Fruit fly (Drosophila melanogaster) whole organism, embryonic: ENCODE measurements around the gene CG31792.

Experiments
- Adf1 ChIP-seq: fragments of 200-800 bp; sonication (Bioruptor generic); IDR thresholded peaks from 2 replicates; pipeline ENCODE4 v1.3.6; 2022; ENCODE audit warnings: missing biosample characterization, missing genetic modification characterization
- Antp ChIP-seq: fragments of 200-800 bp; sonication (Bioruptor generic); optimal IDR thresholded peaks from 3 replicates; lab custom pipeline; 2016; ENCODE audit warnings: missing biosample characterization, missing genetic modification characterization
- Atf-2 ChIP-seq: fragments of 200-800 bp; sonication (Bioruptor generic); optimal IDR thresholded peaks from 2 replicates; lab custom pipeline; 2016; ENCODE audit warnings: missing biosample characterization, missing genetic modification characterization
- Atf6 ChIP-seq: fragments of 200-800 bp; sonication (Bioruptor generic); IDR thresholded peaks from 2 replicates; pipeline ENCODE4 v1.3.6; 2022; ENCODE audit warnings: missing biosample characterization, missing genetic modification characterization
- B-H2 ChIP-seq: fragments of 200-800 bp; sonication (Bioruptor generic); optimal IDR thresholded peaks from 2 replicates; lab custom pipeline; 2018; ENCODE audit warnings: missing biosample characterization, mild to moderate bottlenecking, missing genetic modification characterization
- CG10209 ChIP-seq: fragments of 200-800 bp; sonication (Bioruptor generic); optimal IDR thresholded peaks from 3 replicates; lab custom pipeline; 2017; ENCODE audit warnings: missing biosample characterization, mild to moderate bottlenecking, missing genetic modification characterization, missing genetic modification reagents
- CG10654 ChIP-seq: fragments of 200-800 bp; sonication (Bioruptor generic); optimal IDR thresholded peaks from 2 replicates; lab custom pipeline; 2016; ENCODE audit warnings: missing biosample characterization, missing genetic modification characterization
- CG11093 ChIP-seq: fragments of 200-800 bp; sonication (Bioruptor generic); IDR thresholded peaks from 3 replicates; pipeline ENCODE4 v1.3.6; 2022; ENCODE audit warnings: missing biosample characterization, missing genetic modification characterization
- CG12155 ChIP-seq: fragments of 200-800 bp; sonication (Bioruptor generic); optimal IDR thresholded peaks from 3 replicates; lab custom pipeline; 2016; ENCODE audit warnings: missing biosample characterization, missing genetic modification characterization
- CG1233 ChIP-seq: fragments of 200-800 bp; sonication (Bioruptor generic); optimal IDR thresholded peaks from 4 replicates; lab custom pipeline; 2018; ENCODE audit warnings: missing biosample characterization, mild to moderate bottlenecking, missing genetic modification characterization
- CG14710 ChIP-seq: fragments of 200-800 bp; sonication (Bioruptor generic); optimal IDR thresholded peaks from 3 replicates; lab custom pipeline; 2019; ENCODE audit warnings: missing biosample characterization, mild to moderate bottlenecking, missing genetic modification characterization, moderate library complexity
- CG14965 ChIP-seq: fragments of 200-800 bp; sonication (Bioruptor generic); optimal IDR thresholded peaks from 2 replicates; lab custom pipeline; 2016; ENCODE audit warnings: missing biosample characterization, missing genetic modification characterization, borderline replicate concordance
- CG1529 ChIP-seq: fragments of 200-800 bp; sonication (Bioruptor generic); optimal IDR thresholded peaks from 3 replicates; lab custom pipeline; 2018; ENCODE audit warnings: missing biosample characterization, missing genetic modification characterization
- CG15696 ChIP-seq: fragments of 200-800 bp; sonication (Bioruptor generic); optimal IDR thresholded peaks from 2 replicates; lab custom pipeline; 2019; ENCODE audit warnings: missing biosample characterization, mild to moderate bottlenecking, missing genetic modification characterization, moderate library complexity
- CG1603 ChIP-seq: fragments of 200-800 bp; sonication (Bioruptor generic); optimal IDR thresholded peaks from 2 replicates; lab custom pipeline; 2019; ENCODE audit warnings: missing biosample characterization, mild to moderate bottlenecking, missing genetic modification characterization, moderate library complexity
- CG16813 ChIP-seq: fragments of 200-800 bp; sonication (Bioruptor generic); IDR thresholded peaks from 3 replicates; pipeline ENCODE4 v1.3.6; 2022; ENCODE audit warnings: missing biosample characterization, missing genetic modification characterization; ENCODE audit not compliant: partially characterized antibody
- CG17186 ChIP-seq: fragments of 200-800 bp; sonication (Bioruptor generic); optimal IDR thresholded peaks from 3 replicates; lab custom pipeline; 2017; ENCODE audit warnings: missing biosample characterization, missing genetic modification reagents, missing genetic modification characterization
- CG18011 ChIP-seq: fragments of 200-800 bp; sonication (Bioruptor generic); optimal IDR thresholded peaks from 2 replicates; lab custom pipeline; 2017; ENCODE audit warnings: missing biosample characterization, missing genetic modification characterization, mild to moderate bottlenecking, moderate library complexity, missing genotype
- CG4820 ChIP-seq: fragments of 200-800 bp; sonication (Bioruptor generic); optimal IDR thresholded peaks from 3 replicates; lab custom pipeline; 2016; ENCODE audit warnings: missing biosample characterization, missing genetic modification characterization
- CG6175 ChIP-seq: fragments of 200-800 bp; sonication (Bioruptor generic); IDR thresholded peaks from 3 replicates; pipeline ENCODE4 v1.3.6; 2022; ENCODE audit warnings: missing biosample characterization, missing genetic modification characterization
- CG8290 ChIP-seq, 3 experiments: fragments of 200-800 bp; sonication (Bioruptor generic); optimal IDR thresholded peaks; 2 replicates each; lab custom pipeline; 2016 to 2019; ENCODE audit warnings: missing biosample characterization in 3 of 3, missing genetic modification characterization in 3 of 3, mild to moderate bottlenecking in 2 of 3, moderate library complexity in 1 of 3
- D19B ChIP-seq: fragments of 200-800 bp; sonication (Bioruptor generic); optimal IDR thresholded peaks from 2 replicates; lab custom pipeline; 2017; ENCODE audit warnings: missing biosample characterization, mild to moderate bottlenecking, missing genetic modification characterization
- Doc3 ChIP-seq: fragments of 200-800 bp; sonication (Bioruptor generic); IDR thresholded peaks from 3 replicates; pipeline ENCODE4 v1.3.6; 2022; ENCODE audit warnings: missing biosample characterization, missing genetic modification characterization; ENCODE audit not compliant: partially characterized antibody
- Fer3 ChIP-seq: fragments of 200-800 bp; sonication (Bioruptor generic); optimal IDR thresholded peaks from 2 replicates; lab custom pipeline; 2018; ENCODE audit warnings: missing biosample characterization, mild to moderate bottlenecking, missing genetic modification characterization, moderate library complexity
- Hr51 ChIP-seq, 2 experiments: fragments of 200-800 bp; sonication (Bioruptor generic); optimal IDR thresholded peaks; 2 replicates in 1 of 2; 3 replicates in 1 of 2; lab custom pipeline; 2016 to 2018; ENCODE audit warnings: missing biosample characterization in 2 of 2, missing genetic modification characterization in 2 of 2, mild to moderate bottlenecking in 1 of 2, moderate library complexity in 1 of 2
- Lhr ChIP-seq: fragments of 200-800 bp; sonication (Bioruptor generic); optimal IDR thresholded peaks from 3 replicates; lab custom pipeline; 2017; ENCODE audit warnings: mild to moderate bottlenecking, missing biosample characterization, missing genetic modification reagents, missing genetic modification characterization
- Mes4 ChIP-seq: fragments of 200-800 bp; sonication (Bioruptor generic); optimal IDR thresholded peaks from 2 replicates; lab custom pipeline; 2016; ENCODE audit warnings: missing biosample characterization, missing genetic modification characterization
- Mrtf ChIP-seq: fragments of 200-800 bp; sonication (Bioruptor generic); IDR thresholded peaks from 3 replicates; pipeline ENCODE4 v1.3.6; 2022; ENCODE audit warnings: missing biosample characterization, missing genetic modification characterization
- Ravus ChIP-seq: fragments of 200-800 bp; sonication (Bioruptor generic); IDR thresholded peaks from 2 replicates; pipeline ENCODE4 v1.3.6; 2022; ENCODE audit warnings: missing biosample characterization, missing genetic modification characterization
- Sry-δ ChIP-seq: fragments of 200-800 bp; sonication (Bioruptor generic); optimal IDR thresholded peaks from 2 replicates; lab custom pipeline; 2016; ENCODE audit warnings: missing biosample characterization, missing genetic modification characterization
- Stat92E ChIP-seq, 3 experiments: fragments of >200 bp in 2 of 3; fragments of 200-800 bp in 1 of 3; sonication (Bioruptor generic) in 1 of 3; optimal IDR thresholded peaks; 2 replicates each; lab custom pipeline; 2017 to 2019; ENCODE audit warnings: missing biosample characterization in 3 of 3, missing genetic modification characterization in 3 of 3, mild to moderate bottlenecking in 1 of 3, moderate library complexity in 1 of 3
- ara ChIP-seq: fragments of 200-800 bp; sonication (Bioruptor generic); IDR thresholded peaks from 2 replicates; pipeline ENCODE4 v1.3.6; 2022; ENCODE audit warnings: missing biosample characterization, missing genetic modification characterization
- chm ChIP-seq: fragments of 200-800 bp; sonication (Bioruptor generic); IDR thresholded peaks from 2 replicates; pipeline ENCODE4 v1.3.6; 2022; ENCODE audit warnings: missing biosample characterization, missing genetic modification characterization
- dm ChIP-seq: fragments of 200-800 bp; sonication (Bioruptor generic); optimal IDR thresholded peaks from 3 replicates; lab custom pipeline; 2016; ENCODE audit warnings: missing biosample characterization, missing genetic modification characterization
- dpn ChIP-seq, 2 experiments: fragments of 200-800 bp; sonication (Bioruptor generic); optimal IDR thresholded peaks; 3 replicates each; lab custom pipeline; 2016; ENCODE audit warnings: missing biosample characterization in 2 of 2, missing genetic modification characterization in 2 of 2
- en ChIP-seq: fragments of 200-800 bp; sonication (Bioruptor generic); optimal IDR thresholded peaks from 2 replicates; lab custom pipeline; 2016; ENCODE audit warnings: missing biosample characterization, missing genetic modification characterization
- exex ChIP-seq: fragments of 200-800 bp; sonication (Bioruptor generic); optimal IDR thresholded peaks from 4 replicates; lab custom pipeline; 2018; ENCODE audit warnings: missing biosample characterization, mild to moderate bottlenecking, missing genetic modification characterization, moderate library complexity
- h ChIP-seq: fragments of >200 bp; optimal IDR thresholded peaks from 2 replicates; lab custom pipeline; 2017
- hbn ChIP-seq: fragments of 200-800 bp; sonication (Bioruptor generic); IDR thresholded peaks from 2 replicates; pipeline ENCODE4 v1.3.6; 2022; ENCODE audit warnings: missing biosample characterization, missing genetic modification characterization; ENCODE audit not compliant: partially characterized antibody
- ken ChIP-seq: fragments of 200-800 bp; sonication (Bioruptor generic); IDR thresholded peaks from 3 replicates; pipeline ENCODE4 v1.3.6; 2022; ENCODE audit warnings: missing biosample characterization, missing genetic modification characterization
- phol ChIP-seq: fragments of 200-800 bp; sonication (Bioruptor generic); optimal IDR thresholded peaks from 3 replicates; lab custom pipeline; 2018; ENCODE audit warnings: missing biosample characterization, mild to moderate bottlenecking, missing genetic modification characterization, moderate library complexity
- pzg ChIP-seq: fragments of 200-800 bp; sonication (Bioruptor generic); optimal IDR thresholded peaks from 3 replicates; lab custom pipeline; 2018; ENCODE audit warnings: missing biosample characterization, mild to moderate bottlenecking, missing genetic modification characterization, moderate library complexity
- repo ChIP-seq: fragments of 200-800 bp; sonication (Bioruptor generic); optimal IDR thresholded peaks from 2 replicates; lab custom pipeline; 2016; ENCODE audit warnings: missing biosample characterization, missing genetic modification characterization
- sens-2 ChIP-seq: fragments of 200-800 bp; sonication (Bioruptor generic); IDR thresholded peaks from 2 replicates; pipeline ENCODE4 v1.3.6; 2022; ENCODE audit warnings: missing biosample characterization, missing genetic modification characterization
- slbo ChIP-seq: fragments of 200-800 bp; sonication (Bioruptor generic); IDR thresholded peaks from 2 replicates; pipeline ENCODE4 v1.3.6; 2022; ENCODE audit warnings: missing biosample characterization, missing genetic modification characterization
- slou ChIP-seq: fragments of 200-800 bp; sonication (Bioruptor generic); optimal IDR thresholded peaks from 3 replicates; lab custom pipeline; 2016; ENCODE audit warnings: missing biosample characterization, missing genetic modification characterization
- tll ChIP-seq, 2 experiments: fragments of 200-800 bp in 1 of 2; fragments of >200 bp in 1 of 2; sonication (Bioruptor generic) in 1 of 2; optimal IDR thresholded peaks; 2 replicates each; lab custom pipeline; 2017 to 2019; ENCODE audit warnings: missing biosample characterization in 2 of 2, missing genetic modification characterization in 2 of 2, mild to moderate bottlenecking in 1 of 2, moderate library complexity in 1 of 2
- tna ChIP-seq: fragments of 200-800 bp; sonication (Bioruptor generic); IDR thresholded peaks from 2 replicates; pipeline ENCODE4 v1.3.6; 2022; ENCODE audit warnings: missing biosample characterization, missing genetic modification characterization; ENCODE audit not compliant: partially characterized antibody
- trem ChIP-seq: fragments of 200-800 bp; optimal IDR thresholded peaks from 3 replicates; lab custom pipeline; 2019; ENCODE audit warnings: missing biosample characterization, mild to moderate bottlenecking, missing genetic modification characterization, moderate library complexity
- zen ChIP-seq: fragments of 200-800 bp; sonication (Bioruptor generic); optimal IDR thresholded peaks from 3 replicates; lab custom pipeline; 2018; ENCODE audit warnings: missing biosample characterization, mild to moderate bottlenecking, missing genetic modification characterization, moderate library complexity
- zfh2 ChIP-seq: fragments of 200-800 bp; sonication (Bioruptor generic); optimal IDR thresholded peaks from 2 replicates; lab custom pipeline; 2016; ENCODE audit warnings: missing biosample characterization, missing genetic modification characterization

Gene CG31792

dm6 chr2L:19041590-19041989, 44.3 kb downstream of the CG31792 start, which contains the start of gene Catsup (continued):
- no peak for TF ChIP-seq Fer3 (tag; lab: Kevin White, UChicago)
- no peak for TF ChIP-seq CG10209 (GFP tag; lab: Kevin White, UChicago)
- no peak for TF ChIP-seq Adf1 (GFP tag; lab: Robert Waterston, UW)
- peak; percentile 78 for TF ChIP-seq Doc3
- TF ChIP-seq sens-2 (GFP tag; lab: Robert Waterston, UW), result no peak
- no peak for TF ChIP-seq CG1233 (GFP tag; lab: Kevin White, UChicago)
- TF ChIP-seq repo (GFP tag; lab: Kevin White, UChicago), result no peak
- no peak for TF ChIP-seq CG4820 (GFP tag; lab: Kevin White, UChicago)
- TF ChIP-seq Mrtf, result no peak
- TF ChIP-seq CG15696 (tag; lab: Kevin White, UChicago), result no peak
- TF ChIP-seq Ravus (GFP tag; lab: Robert Waterston, UW), result no peak
- TF ChIP-seq phol (tag; lab: Kevin White, UChicago), result peak; percentile 17
- no peak for TF ChIP-seq slou (GFP tag; lab: Kevin White, UChicago)
- no peak for TF ChIP-seq D19B
- peak; percentile 67 for TF ChIP-seq hbn (GFP tag; lab: Robert Waterston, UW)
- peak; percentile 6 for TF ChIP-seq CG1603 (tag; lab: Kevin White, UChicago)
- TF ChIP-seq ken (GFP tag; lab: Robert Waterston, UW), result no peak
- TF ChIP-seq h (lab: Kevin White, UChicago), result no peak
- TF ChIP-seq Mes4 (GFP tag; lab: Kevin White, UChicago), result no peak
- TF ChIP-seq Lhr, result no peak
- TF ChIP-seq Sry-δ, result peak; percentile 61
- no peak for TF ChIP-seq chm (GFP tag; lab: Robert Waterston, UW)
- TF ChIP-seq CG17186 (GFP tag; lab: Kevin White, UChicago), result no peak
- no peak for TF ChIP-seq B-H2
- no peak for TF ChIP-seq ara (GFP tag; lab: Robert Waterston, UW)
- peak; percentile 16 for TF ChIP-seq trem
- no peak for TF ChIP-seq CG6175 (GFP tag; lab: Robert Waterston, UW)
- no peak for TF ChIP-seq en (GFP tag; lab: Kevin White, UChicago)
- TF ChIP-seq CG16813 (GFP tag; lab: Robert Waterston, UW), result peak; percentile 63; the same call in 2 of the 3 replicates
- no peak for TF ChIP-seq CG18011 (GFP tag; lab: Kevin White, UChicago)
- no peak for TF ChIP-seq CG1529 (GFP tag; lab: Kevin White, UChicago)
- TF ChIP-seq Atf6 (GFP tag; lab: Robert Waterston, UW), result no peak
- no peak for TF ChIP-seq CG10654 (GFP tag; lab: Kevin White, UChicago)
- no peak for TF ChIP-seq zfh2 (GFP tag; lab: Kevin White, UChicago)
- TF ChIP-seq tna (GFP tag; lab: Robert Waterston, UW), result peak; percentile 64
- no peak for TF ChIP-seq exex (tag; lab: Kevin White, UChicago)
- TF ChIP-seq Antp, result no peak
- TF ChIP-seq Atf-2 (GFP tag; lab: Kevin White, UChicago), result no peak
- TF ChIP-seq pzg (GFP tag; lab: Kevin White, UChicago), result peak; percentile 29
- TF ChIP-seq CG14965, result no peak
- TF ChIP-seq zen, result no peak
- no peak for TF ChIP-seq Hr51 (GFP tag; optimal IDR thresholded peaks at IDR 0.05; lab: Kevin White, UChicago)
- TF ChIP-seq CG12155 (GFP tag; lab: Kevin White, UChicago), result no peak
- TF ChIP-seq dpn (GFP tag; optimal IDR thresholded peaks at IDR 0.05; lab: Kevin White, UChicago), result no peak
- no peak for TF ChIP-seq Stat92E (GFP tag; optimal IDR thresholded peaks at IDR 0.05; lab: Kevin White, UChicago)
- TF ChIP-seq dm (GFP tag; lab: Kevin White, UChicago), result no peak
- no peak for TF ChIP-seq CG8290 (GFP tag; optimal IDR thresholded peaks at IDR 0.05; lab: Kevin White, UChicago)
- no peak for TF ChIP-seq CG8290 (tag; optimal IDR thresholded peaks at IDR 0.05; lab: Kevin White, UChicago)
- TF ChIP-seq slbo (GFP tag; lab: Robert Waterston, UW), result no peak
- TF ChIP-seq CG14710, result peak; percentile 22
- no peak for TF ChIP-seq tll (GFP tag; optimal IDR thresholded peaks at IDR 0.05; lab: Kevin White, UChicago)
- TF ChIP-seq CG11093 (GFP tag; lab: Robert Waterston, UW), result no peak
